Fruit fly (Drosophila melanogaster) whole organism, wandering third instar larva: ENCODE measurements around the gene CG7272.

ENCODE experiments used
- Abd-B ChIP-seq: fragments of >200 bp; optimal IDR thresholded peaks from 2 replicates; lab custom pipeline; 2017; ENCODE audit warnings: missing biosample characterization, missing genetic modification characterization
- CG9705 ChIP-seq: fragments of 200-800 bp; sonication (Bioruptor generic); optimal IDR thresholded peaks from 2 replicates; lab custom pipeline; 2018; ENCODE audit warnings: missing biosample characterization, mild to moderate bottlenecking, missing genetic modification characterization
- Dfd ChIP-seq: fragments of >200 bp; optimal IDR thresholded peaks from 2 replicates; lab custom pipeline; 2017; ENCODE audit warnings: missing biosample characterization, missing genetic modification characterization
- Dif ChIP-seq: fragments of 200-275, 200-300 bp; sonication (Bioruptor generic); optimal IDR thresholded peaks from 2 replicates; lab custom pipeline; 2018; ENCODE audit warnings: missing biosample characterization, missing genetic modification characterization; ENCODE audit not compliant: partially characterized antibody
- GATAd ChIP-seq: sonication (Bioruptor generic); optimal IDR thresholded peaks from 2 replicates; lab custom pipeline; 2016; ENCODE audit warnings: missing biosample characterization, missing genetic modification characterization
- HLH106 ChIP-seq: fragments of 200-800 bp; optimal IDR thresholded peaks from 3 replicates; lab custom pipeline; 2019; ENCODE audit warnings: missing biosample characterization, mild to moderate bottlenecking, missing genetic modification characterization, moderate library complexity
- Hnf4 ChIP-seq: fragments of 200-800 bp; sonication (Bioruptor generic); optimal IDR thresholded peaks from 2 replicates; lab custom pipeline; 2016; ENCODE audit warnings: missing biosample characterization, mild to moderate bottlenecking, missing genetic modification characterization
- Hr78 ChIP-seq: fragments of >200 bp; optimal IDR thresholded peaks from 2 replicates; lab custom pipeline; 2017; ENCODE audit warnings: missing biosample characterization, missing genetic modification characterization
- Hr83 ChIP-seq: fragments of 200-300 bp; sonication (Bioruptor generic); optimal IDR thresholded peaks from 2 replicates; lab custom pipeline; 2016; ENCODE audit warnings: missing biosample characterization, mild to moderate bottlenecking, missing genetic modification characterization, moderate library complexity; ENCODE audit not compliant: poor library complexity, severe bottlenecking
- Jra ChIP-seq: sonication (Bioruptor generic); optimal IDR thresholded peaks from 2 replicates; lab custom pipeline; 2016; ENCODE audit warnings: missing biosample characterization, missing genetic modification characterization
- Mio ChIP-seq: sonication (Bioruptor generic); optimal IDR thresholded peaks from 2 replicates; lab custom pipeline; 2016; ENCODE audit warnings: missing biosample characterization, missing genetic modification characterization
- Myc ChIP-seq: fragments of >200 bp; optimal IDR thresholded peaks from 2 replicates; lab custom pipeline; 2017
- N ChIP-seq: fragments of >200 bp; optimal IDR thresholded peaks from 2 replicates; lab custom pipeline; 2018; ENCODE audit warnings: missing biosample characterization, missing external identifiers, missing genetic modification characterization
- OdsH ChIP-seq: fragments of 200-800 bp; sonication (Bioruptor generic); optimal IDR thresholded peaks from 2 replicates; lab custom pipeline; 2016; ENCODE audit warnings: missing biosample characterization, mild to moderate bottlenecking, missing genetic modification characterization
- Rel ChIP-seq, 2 experiments: fragments of 200-800 bp; sonication (Bioruptor generic) in 1 of 2; optimal IDR thresholded peaks; 2 replicates in 1 of 2; 3 replicates in 1 of 2; lab custom pipeline; 2016 to 2019; ENCODE audit warnings: mild to moderate bottlenecking in 2 of 2, missing biosample characterization in 2 of 2, missing genetic modification characterization in 2 of 2, moderate library complexity in 1 of 2
- Sp1 ChIP-seq: fragments of 200-800 bp; sonication (Bioruptor generic); optimal IDR thresholded peaks from 3 replicates; lab custom pipeline; 2019; ENCODE audit warnings: missing biosample characterization, mild to moderate bottlenecking, missing genetic modification characterization, moderate library complexity
- br ChIP-seq: fragments of 200-800 bp; sonication (Bioruptor generic); optimal IDR thresholded peaks from 2 replicates; lab custom pipeline; 2016; ENCODE audit warnings: missing biosample characterization, missing genetic modification characterization
- brk ChIP-seq: fragments of 200-800 bp; sonication (Bioruptor generic); optimal IDR thresholded peaks from 2 replicates; lab custom pipeline; 2016; ENCODE audit warnings: missing biosample characterization, mild to moderate bottlenecking, missing genetic modification characterization
- dl ChIP-seq, 2 experiments: fragments of 175-275, 200-275 bp in 1 of 2; fragments of 200-275 bp in 1 of 2; sonication (Bioruptor generic); optimal IDR thresholded peaks; lab custom pipeline; 2018; ENCODE audit warnings: mild to moderate bottlenecking in 2 of 2, missing biosample characterization in 2 of 2, missing genetic modification characterization in 2 of 2, moderate library complexity in 2 of 2; ENCODE audit not compliant: partially characterized antibody in 2 of 2, insufficient read depth in 1 of 2
- dmrt93B ChIP-seq: fragments of 200-800 bp; sonication (Bioruptor generic); optimal IDR thresholded peaks from 2 replicates; lab custom pipeline; 2018; ENCODE audit warnings: missing biosample characterization, mild to moderate bottlenecking, missing genetic modification characterization
- dsf ChIP-seq: sonication (Bioruptor generic); optimal IDR thresholded peaks from 2 replicates; lab custom pipeline; 2016; ENCODE audit warnings: missing biosample characterization, missing genetic modification characterization, borderline replicate concordance
- ey ChIP-seq: fragments of 200-800 bp; sonication (Bioruptor generic); optimal IDR thresholded peaks from 2 replicates; lab custom pipeline; 2016; ENCODE audit warnings: missing biosample characterization, missing genetic modification characterization
- foxo ChIP-seq, 2 experiments: fragments of 200-800 bp; sonication (Bioruptor generic); optimal IDR thresholded peaks; 2 replicates in 1 of 2; 3 replicates in 1 of 2; lab custom pipeline; 2016 to 2017; ENCODE audit warnings: missing biosample characterization in 2 of 2, missing genetic modification characterization in 2 of 2
- fru ChIP-seq: fragments of 200-800 bp; sonication (Bioruptor generic); optimal IDR thresholded peaks from 3 replicates; lab custom pipeline; 2016; ENCODE audit warnings: missing biosample characterization, mild to moderate bottlenecking, missing genetic modification characterization
- h ChIP-seq: fragments of 200-800 bp; sonication (Bioruptor generic); optimal IDR thresholded peaks from 3 replicates; lab custom pipeline; 2016; ENCODE audit warnings: missing biosample characterization, mild to moderate bottlenecking, missing genetic modification characterization
- lola ChIP-seq: fragments of >200 bp; optimal IDR thresholded peaks from 2 replicates; lab custom pipeline; 2017; ENCODE audit warnings: missing biosample characterization, missing genetic modification characterization
- pan ChIP-seq: fragments of >200 bp; optimal IDR thresholded peaks from 2 replicates; lab custom pipeline; 2017
- psq ChIP-seq: fragments of 200-800 bp; sonication (Bioruptor generic); optimal IDR thresholded peaks from 3 replicates; lab custom pipeline; 2017; ENCODE audit warnings: missing biosample characterization, mild to moderate bottlenecking, missing genetic modification characterization, moderate library complexity
- rgr ChIP-seq: fragments of 200-800 bp; sonication (Bioruptor generic); optimal IDR thresholded peaks from 3 replicates; lab custom pipeline; 2016; ENCODE audit warnings: missing biosample characterization, mild to moderate bottlenecking, missing genetic modification characterization
- sage ChIP-seq: fragments of 200-800 bp; sonication (Bioruptor generic); optimal IDR thresholded peaks from 2 replicates; lab custom pipeline; 2016; ENCODE audit warnings: missing biosample characterization, mild to moderate bottlenecking, missing genetic modification characterization
- sv ChIP-seq: fragments of 200-800 bp; sonication (Bioruptor generic); optimal IDR thresholded peaks from 3 replicates; lab custom pipeline; 2016; ENCODE audit warnings: missing biosample characterization, missing genetic modification characterization
- tai ChIP-seq: sonication (Bioruptor generic); optimal IDR thresholded peaks from 2 replicates; lab custom pipeline; 2016; ENCODE audit warnings: missing biosample characterization, missing genetic modification characterization
- usp ChIP-seq: fragments of >200 bp; optimal IDR thresholded peaks from 2 replicates; lab custom pipeline; 2017; ENCODE audit warnings: missing biosample characterization, missing genetic modification characterization
- woc ChIP-seq: sonication (Bioruptor generic); optimal IDR thresholded peaks from 2 replicates; lab custom pipeline; 2016; ENCODE audit warnings: missing biosample characterization, mild to moderate bottlenecking, missing genetic modification characterization

CG7272 gene

DNA sequence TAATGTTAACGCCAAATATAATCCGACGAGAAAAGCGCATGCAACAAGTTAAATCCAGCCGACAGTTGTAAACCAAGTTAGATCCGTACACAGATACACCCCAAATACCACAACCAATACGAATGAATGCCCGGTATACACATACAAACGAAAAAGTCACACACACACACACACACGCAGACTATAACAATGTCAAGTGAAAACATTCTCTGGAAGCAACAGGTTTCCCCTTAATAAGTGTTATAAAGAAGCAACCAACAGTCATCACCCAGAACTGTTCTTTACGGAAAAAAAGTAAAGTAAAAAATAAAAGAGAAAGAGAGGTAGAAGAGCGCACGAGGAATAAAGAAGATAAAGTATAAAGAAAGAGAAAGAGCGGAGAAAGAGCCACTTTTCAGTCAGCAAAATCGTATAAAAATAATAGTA is 35.1 kb downstream of the CG7272 start:
- TF ChIP-seq dl (GFP tag; optimal IDR thresholded peaks at IDR 0.05; lab: Kevin White, UChicago; ENCODE audit: insufficient read depth in 1 of 2, partially characterized antibody in 2 of 2): peak in 1 of 2 experiments; percentile 51
- TF ChIP-seq foxo (GFP tag; optimal IDR thresholded peaks at IDR 0.05; lab: Kevin White, UChicago): no peak
- no peak for TF ChIP-seq ey (GFP tag; lab: Kevin White, UChicago)
- no peak for TF ChIP-seq Myc
- no peak for TF ChIP-seq h (GFP tag; lab: Kevin White, UChicago)
- TF ChIP-seq Abd-B (GFP tag; lab: Kevin White, UChicago): no peak
- no peak for TF ChIP-seq Hnf4 (GFP tag; lab: Kevin White, UChicago)
- TF ChIP-seq sage: no peak
- TF ChIP-seq N (GFP tag; lab: Kevin White, UChicago): peak; percentile 44
- no peak for TF ChIP-seq tai
- no peak for TF ChIP-seq GATAd (GFP tag; lab: Kevin White, UChicago)
- no peak for TF ChIP-seq pan (lab: Kevin White, UChicago)
- no peak for TF ChIP-seq Dif (GFP tag; lab: Kevin White, UChicago)
- no peak for TF ChIP-seq usp (GFP tag; lab: Kevin White, UChicago)
- no peak for TF ChIP-seq HLH106 (tag; lab: Kevin White, UChicago)
- TF ChIP-seq Dfd: no peak
- TF ChIP-seq Rel (GFP tag; optimal IDR thresholded peaks at IDR 0.05; lab: Kevin White, UChicago): no peak
- peak; percentile 77 for TF ChIP-seq Rel (tag; optimal IDR thresholded peaks at IDR 0.05; lab: Kevin White, UChicago)
- TF ChIP-seq Hr78 (GFP tag; lab: Kevin White, UChicago): no peak
- TF ChIP-seq rgr (GFP tag; lab: Kevin White, UChicago): no peak
- TF ChIP-seq OdsH (GFP tag; lab: Kevin White, UChicago): no peak
- TF ChIP-seq Hr83: no peak
- peak; percentile 20 for TF ChIP-seq woc (GFP tag; lab: Kevin White, UChicago)

- no peak for TF ChIP-seq brk
- no peak for TF ChIP-seq dmrt93B
- no peak for TF ChIP-seq CG9705 (GFP tag; lab: Kevin White, UChicago)
- TF ChIP-seq lola: no peak
- TF ChIP-seq OdsH (GFP tag; lab: Kevin White, UChicago): no peak
- TF ChIP-seq Rel (GFP tag; optimal IDR thresholded peaks at IDR 0.05; lab: Kevin White, UChicago): no peak
- no peak for TF ChIP-seq Rel (tag; optimal IDR thresholded peaks at IDR 0.05; lab: Kevin White, UChicago)
- no peak for TF ChIP-seq Dfd
- TF ChIP-seq dsf (GFP tag; lab: Kevin White, UChicago): no peak
- no peak for TF ChIP-seq rgr (GFP tag; lab: Kevin White, UChicago)
- no peak for TF ChIP-seq Dif (GFP tag; lab: Kevin White, UChicago)
- no peak for TF ChIP-seq sage
- no peak for TF ChIP-seq Jra
- no peak for TF ChIP-seq h (GFP tag; lab: Kevin White, UChicago)
- no peak for TF ChIP-seq N (GFP tag; lab: Kevin White, UChicago)
- TF ChIP-seq dl (GFP tag; optimal IDR thresholded peaks at IDR 0.05; lab: Kevin White, UChicago; ENCODE audit: insufficient read depth in 1 of 2, partially characterized antibody in 2 of 2): no peak
- TF ChIP-seq Hr83: no peak
- TF ChIP-seq ey (GFP tag; lab: Kevin White, UChicago): no peak
- TF ChIP-seq, all 38 proteins: peak for 0
These were observed 35.8 kb downstream of the CG7272 start for dm6 chr3L:15536550-15536949.

DNA sequence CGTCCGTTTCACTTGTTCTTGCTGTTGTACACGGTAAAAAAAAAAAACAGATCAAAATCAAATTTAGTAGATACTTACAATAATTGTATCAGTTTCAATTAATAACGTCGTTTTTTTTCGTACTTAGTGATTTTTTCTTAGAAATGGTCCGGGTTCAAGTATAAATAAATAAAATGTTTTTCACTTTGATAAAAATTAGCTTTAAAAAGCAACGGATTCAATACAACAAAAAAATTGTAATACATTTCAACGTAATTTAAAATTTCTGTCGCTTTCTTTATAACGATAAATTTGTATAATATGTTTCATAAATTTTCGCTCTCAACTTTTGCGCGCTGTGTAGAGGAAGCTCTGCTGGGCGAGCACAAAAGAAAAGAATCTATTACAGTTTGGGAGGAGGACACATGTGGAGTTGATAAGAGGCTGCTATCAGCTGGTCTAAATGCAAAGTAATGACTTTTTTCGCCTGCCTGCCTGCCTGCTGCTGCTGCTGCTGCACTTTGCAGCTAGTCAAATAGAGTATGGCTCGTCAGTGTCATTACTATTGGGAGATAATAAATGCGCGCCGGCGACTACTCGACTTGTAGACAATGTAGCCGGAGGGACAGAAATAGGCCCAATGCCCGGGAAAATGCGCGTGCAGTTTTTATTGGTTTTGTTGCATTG is 37.3 kb downstream of the CG7272 start:
- no peak for TF ChIP-seq Abd-B (GFP tag; lab: Kevin White, UChicago)
- no peak for TF ChIP-seq Rel (GFP tag; optimal IDR thresholded peaks at IDR 0.05; lab: Kevin White, UChicago)
- TF ChIP-seq Rel (tag; optimal IDR thresholded peaks at IDR 0.05; lab: Kevin White, UChicago): peak; percentile 25
- TF ChIP-seq psq (GFP tag; lab: Kevin White, UChicago): peak; percentile 44
- TF ChIP-seq Mio: no peak
- peak; percentile 53 for TF ChIP-seq rgr (GFP tag; lab: Kevin White, UChicago)
- peak; percentile 36 for TF ChIP-seq brk
- peak; percentile 68 for TF ChIP-seq h (GFP tag; lab: Kevin White, UChicago)
- peak; percentile 46 for TF ChIP-seq OdsH (GFP tag; lab: Kevin White, UChicago)
- peak; percentile 53 for TF ChIP-seq ey (GFP tag; lab: Kevin White, UChicago)
- TF ChIP-seq tai: no peak
- peak; percentile 14 for TF ChIP-seq Hnf4 (GFP tag; lab: Kevin White, UChicago)
- no peak for TF ChIP-seq dsf (GFP tag; lab: Kevin White, UChicago)
- TF ChIP-seq Sp1 (GFP tag; lab: Kevin White, UChicago): peak; percentile 24
- TF ChIP-seq woc (GFP tag; lab: Kevin White, UChicago): no peak
- TF ChIP-seq usp (GFP tag; lab: Kevin White, UChicago): no peak
- TF ChIP-seq fru (GFP tag; lab: Kevin White, UChicago): peak; percentile 66
- TF ChIP-seq sv (GFP tag; lab: Kevin White, UChicago): peak; percentile 10
- peak in 1 of 2 experiments; percentile 56 for TF ChIP-seq foxo (GFP tag; optimal IDR thresholded peaks at IDR 0.05; lab: Kevin White, UChicago)
- peak; percentile 24 for TF ChIP-seq br (GFP tag; lab: Kevin White, UChicago)
